Worm (Caenorhabditis elegans): ENCODE results near the gene clr-1.

The clr-1 gene

ce11 chrII:5497541-5497940, 31.4 kb downstream of the clr-1 start:
- TF ChIP-seq hnd-1 (tag; optimal IDR thresholded peaks at IDR 0.05) (no peak), flt-1 (GFP tag; IDR thresholded peaks at IDR 0.05) (no peak), aly-1 (tag; optimal IDR thresholded peaks at IDR 0.05) (no peak), hmg-4 (GFP tag; optimal IDR thresholded peaks at IDR 0.05) (no peak), ama-1 (optimal IDR thresholded peaks at IDR 0.05) (no peak), ceh-36 (tag; optimal IDR thresholded peaks at IDR 0.05) (no peak), tra-4 (tag; optimal IDR thresholded peaks at IDR 0.05) (no peak), sea-1 (GFP tag; conservative IDR thresholded peaks at IDR 0.05) (no peak), ets-7 (tag; optimal IDR thresholded peaks at IDR 0.05) (no peak), tbx-11 (GFP tag; IDR thresholded peaks at IDR 0.05) (no peak), ceh-13 (GFP tag; optimal IDR thresholded peaks at IDR 0.05) (no peak), F13C5.2 (tag; optimal IDR thresholded peaks at IDR 0.05) (no peak), pes-1 (GFP tag; IDR thresholded peaks at IDR 0.05) (no peak), tbx-37 (GFP tag; conservative IDR thresholded peaks at IDR 0.05) (no peak), B0310.2 (tag; optimal IDR thresholded peaks at IDR 0.05) (no peak), scrt-1 (GFP tag; IDR thresholded peaks at IDR 0.05) (no peak)

- no peak for TF ChIP-seq flt-1 (GFP tag; IDR thresholded peaks at IDR 0.05)
- no peak for TF ChIP-seq tbx-37 (GFP tag; conservative IDR thresholded peaks at IDR 0.05)
- no peak for TF ChIP-seq hmg-4 (GFP tag; optimal IDR thresholded peaks at IDR 0.05)
- no peak for TF ChIP-seq scrt-1 (GFP tag; IDR thresholded peaks at IDR 0.05)
- no peak for TF ChIP-seq sea-1 (GFP tag; conservative IDR thresholded peaks at IDR 0.05)
- TF ChIP-seq pes-1 (GFP tag; IDR thresholded peaks at IDR 0.05): no peak
- no peak for TF ChIP-seq ama-1 (optimal IDR thresholded peaks at IDR 0.05)
- TF ChIP-seq hnd-1 (tag; optimal IDR thresholded peaks at IDR 0.05): no peak
- TF ChIP-seq aly-1 (tag; optimal IDR thresholded peaks at IDR 0.05): no peak
- TF ChIP-seq tbx-11 (GFP tag; IDR thresholded peaks at IDR 0.05): no peak
- no peak for TF ChIP-seq ets-7 (tag; optimal IDR thresholded peaks at IDR 0.05)
- TF ChIP-seq tra-4 (tag; optimal IDR thresholded peaks at IDR 0.05): no peak
- no peak for TF ChIP-seq F13C5.2 (tag; optimal IDR thresholded peaks at IDR 0.05)
- TF ChIP-seq B0310.2 (tag; optimal IDR thresholded peaks at IDR 0.05): no peak
- TF ChIP-seq ceh-13 (GFP tag; optimal IDR thresholded peaks at IDR 0.05): no peak
- TF ChIP-seq hmbx-1 (tag; optimal IDR thresholded peaks at IDR 0.05): no peak
These were observed 32.1 kb downstream of the clr-1 start, which contains the start of the genes suex-1 and F12A10.9 for ce11 chrII:5498156-5498739. Gene suex-1 (minus strand): TSS chrII:5498256. Gene F12A10.9 (plus strand): TSS chrII:5498689.

DNA sequence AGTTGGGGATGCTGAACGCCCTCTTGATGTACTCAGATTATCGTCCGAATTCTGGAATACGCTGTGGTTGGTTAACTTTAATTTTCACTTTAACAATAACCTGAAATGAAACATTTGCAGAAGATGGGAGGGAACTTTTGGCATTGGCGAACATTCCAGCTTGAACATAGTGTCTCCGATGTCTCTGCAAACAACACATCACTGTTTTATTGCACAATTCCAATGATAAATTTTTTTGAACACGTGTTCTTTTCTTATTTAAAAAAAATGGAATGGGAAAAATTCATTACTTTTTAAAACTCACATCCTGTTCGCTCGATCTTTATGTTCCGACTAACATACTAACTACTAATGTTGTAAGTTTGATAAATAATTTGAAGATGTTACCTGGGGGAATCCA, 34.3 kb downstream of the clr-1 start, which contains the start of gene fzy-1:
fzy-1 (plus strand) TSS at position 301 of the 400 bp plus-strand sequence.
- TF ChIP-seq ama-1 (optimal IDR thresholded peaks at IDR 0.05): no peak

DNA sequence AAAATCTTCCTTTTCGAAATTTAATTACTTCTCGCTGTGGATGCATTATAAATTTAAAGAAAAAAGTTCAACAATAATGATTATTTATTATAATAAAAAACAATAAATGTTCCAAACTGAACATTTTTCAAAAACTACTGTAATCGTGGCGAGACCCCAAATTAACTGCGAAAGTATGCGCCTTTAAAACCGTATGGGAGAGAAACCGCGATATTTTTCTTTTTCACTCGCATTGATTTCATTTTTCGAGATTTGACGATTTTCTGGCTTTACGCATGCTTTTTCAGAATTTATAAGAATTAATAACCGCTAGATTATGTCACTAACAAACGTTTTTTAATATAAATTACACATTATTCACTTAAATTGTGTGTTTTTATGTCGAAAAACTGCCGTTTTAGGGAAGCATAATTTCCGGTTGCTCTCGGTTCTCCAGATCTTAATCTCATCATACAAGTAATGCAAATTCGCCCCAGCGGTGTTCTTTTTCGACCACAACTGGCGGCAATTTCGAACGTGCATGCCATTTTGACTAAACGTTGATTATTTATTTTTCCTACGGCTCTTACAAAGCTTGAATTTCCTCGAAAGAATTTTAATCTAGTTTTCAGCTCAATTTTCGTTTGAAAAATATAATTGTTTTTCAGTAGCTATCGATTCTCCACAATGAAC, 35.0 kb downstream of the clr-1 start, which contains the start of gene F12A10.8:
F12A10.8 (minus strand) TSS at position 79 of the 672 bp plus-strand sequence.
- no peak for TF ChIP-seq ceh-13 (GFP tag; optimal IDR thresholded peaks at IDR 0.05)
- no peak for TF ChIP-seq tra-4 (tag; optimal IDR thresholded peaks at IDR 0.05)
- no peak for TF ChIP-seq sea-1 (GFP tag; conservative IDR thresholded peaks at IDR 0.05)
- no peak for TF ChIP-seq pes-1 (GFP tag; IDR thresholded peaks at IDR 0.05)

ce11 chrII:5503760-5504159, 37.6 kb downstream of the clr-1 start, which contains the start of gene cyp-44A1:
Gene cyp-44A1 (plus strand): TSS chrII:5504044.
- TF ChIP-seq pes-1 (GFP tag; IDR thresholded peaks at IDR 0.05): no peak
- no peak for TF ChIP-seq aly-1 (tag; optimal IDR thresholded peaks at IDR 0.05)
- no peak for TF ChIP-seq tbx-37 (GFP tag; conservative IDR thresholded peaks at IDR 0.05)
- no peak for TF ChIP-seq ets-7 (tag; optimal IDR thresholded peaks at IDR 0.05)
- no peak for TF ChIP-seq scrt-1 (GFP tag; IDR thresholded peaks at IDR 0.05)
- no peak for TF ChIP-seq hmg-4 (GFP tag; optimal IDR thresholded peaks at IDR 0.05)
- TF ChIP-seq ama-1 (optimal IDR thresholded peaks at IDR 0.05): no peak

ce11 chrII:5505820-5506287, 39.7 kb downstream of the clr-1 start, which contains the start of gene npp-24:
Gene npp-24 (plus strand): TSS chrII:5505870.
- TF ChIP-seq flt-1 (GFP tag; IDR thresholded peaks at IDR 0.05): no peak
- TF ChIP-seq B0310.2 (tag; optimal IDR thresholded peaks at IDR 0.05): no peak
- TF ChIP-seq F13C5.2 (tag; optimal IDR thresholded peaks at IDR 0.05): no peak
- TF ChIP-seq scrt-1 (GFP tag; IDR thresholded peaks at IDR 0.05): no peak
- no peak for TF ChIP-seq hnd-1 (tag; optimal IDR thresholded peaks at IDR 0.05)
- TF ChIP-seq tra-4 (tag; optimal IDR thresholded peaks at IDR 0.05): no peak
- TF ChIP-seq ceh-13 (GFP tag; optimal IDR thresholded peaks at IDR 0.05): no peak
- no peak for TF ChIP-seq sea-1 (GFP tag; conservative IDR thresholded peaks at IDR 0.05)
- no peak for TF ChIP-seq pes-1 (GFP tag; IDR thresholded peaks at IDR 0.05)
- TF ChIP-seq ceh-36 (tag; optimal IDR thresholded peaks at IDR 0.05): no peak
- no peak for TF ChIP-seq hmg-4 (GFP tag; optimal IDR thresholded peaks at IDR 0.05)
- no peak for TF ChIP-seq aly-1 (tag; optimal IDR thresholded peaks at IDR 0.05)
- TF ChIP-seq tbx-11 (GFP tag; IDR thresholded peaks at IDR 0.05): no peak
- no peak for TF ChIP-seq hmbx-1 (tag; optimal IDR thresholded peaks at IDR 0.05)
- no peak for TF ChIP-seq tbx-37 (GFP tag; conservative IDR thresholded peaks at IDR 0.05)

DNA sequence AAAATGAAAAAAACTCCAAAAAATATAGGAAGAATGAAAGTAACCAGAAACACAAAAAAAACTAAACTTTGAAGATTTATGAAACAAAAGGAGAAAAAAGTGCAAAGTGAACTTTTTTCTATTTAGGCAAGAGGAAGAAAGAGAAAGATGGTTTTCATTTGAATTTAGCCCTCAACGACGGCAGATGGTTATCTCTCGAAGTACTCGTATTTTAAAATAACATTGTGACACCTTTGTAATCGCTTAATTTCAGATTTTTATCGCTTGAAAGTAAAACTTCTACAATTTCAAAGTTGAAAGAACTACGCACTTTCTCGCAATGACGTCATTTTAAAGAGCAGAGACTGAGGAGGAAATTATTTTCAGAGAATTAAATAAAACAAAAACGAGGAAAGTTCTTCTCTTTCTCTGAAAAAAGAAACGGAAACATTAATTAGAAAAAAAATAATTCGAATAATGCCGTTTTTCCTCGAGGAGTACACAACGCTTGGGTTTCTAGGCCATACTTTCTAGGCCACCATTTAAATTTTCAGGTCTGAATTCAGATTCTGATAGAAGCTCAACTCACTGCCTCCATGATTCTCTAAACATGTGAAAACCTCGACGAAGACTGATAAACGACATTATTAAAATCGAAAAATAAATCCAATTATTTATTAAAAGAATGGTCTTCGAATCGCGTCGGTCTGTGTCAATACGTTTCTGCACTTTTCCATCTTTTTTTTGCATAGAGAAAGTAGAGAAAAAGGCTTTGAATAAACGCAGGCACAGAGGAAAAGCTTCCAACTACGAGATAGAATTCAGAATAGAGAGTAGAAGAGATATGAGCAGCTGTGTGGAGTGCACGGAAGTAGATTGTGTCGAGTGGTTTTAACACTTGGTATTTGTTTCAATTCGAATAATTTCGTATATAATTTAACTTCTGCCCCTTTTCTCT, 45.5 kb downstream of the clr-1 start:
- TF ChIP-seq B0310.2 (tag; optimal IDR thresholded peaks at IDR 0.05) (no peak), pes-1 (GFP tag; IDR thresholded peaks at IDR 0.05) (no peak), hmg-4 (GFP tag; optimal IDR thresholded peaks at IDR 0.05) (no peak), ama-1 (optimal IDR thresholded peaks at IDR 0.05) (no peak), hnd-1 (tag; optimal IDR thresholded peaks at IDR 0.05) (no peak), tbx-37 (GFP tag; conservative IDR thresholded peaks at IDR 0.05) (no peak), flt-1 (GFP tag; IDR thresholded peaks at IDR 0.05) (no peak), tbx-11 (GFP tag; IDR thresholded peaks at IDR 0.05) (no peak), scrt-1 (GFP tag; IDR thresholded peaks at IDR 0.05) (no peak), F13C5.2 (tag; optimal IDR thresholded peaks at IDR 0.05) (no peak), ceh-36 (tag; optimal IDR thresholded peaks at IDR 0.05) (no peak), ets-7 (tag; optimal IDR thresholded peaks at IDR 0.05) (no peak), tra-4 (tag; optimal IDR thresholded peaks at IDR 0.05) (no peak), ceh-13 (GFP tag; optimal IDR thresholded peaks at IDR 0.05) (no peak), sea-1 (GFP tag; conservative IDR thresholded peaks at IDR 0.05) (no peak)
